Worm (Caenorhabditis elegans) whole organism, late embryonic: Measurements from ENCODE around the gene sod-4.

ENCODE experiments used
- ahr-1 ChIP-seq: sonication (generic microtip); optimal IDR thresholded peaks from 2 replicates; lab custom pipeline; 2016; ENCODE audit warnings: missing genetic modification characterization, missing compliant biosample characterization
- ama-1 ChIP-seq: fragments of 150-350 bp; optimal IDR thresholded peaks from 2 replicates; lab custom pipeline; 2014
- ceh-19 ChIP-seq: fragments of 200-800 bp; sonication (Bioruptor generic); optimal IDR thresholded peaks from 2 replicates; lab custom pipeline; 2018; ENCODE audit warnings: mild to moderate bottlenecking, missing genetic modification characterization, missing compliant biosample characterization
- ceh-2 ChIP-seq: sonication (generic microtip); optimal IDR thresholded peaks from 2 replicates; lab custom pipeline; 2016; ENCODE audit warnings: missing genotype, missing genetic modification characterization, missing compliant biosample characterization
- ceh-24 ChIP-seq: sonication (generic microtip); optimal IDR thresholded peaks from 2 replicates; lab custom pipeline; 2016; ENCODE audit warnings: mild to moderate bottlenecking, missing genetic modification characterization, missing compliant biosample characterization
- ceh-34 ChIP-seq: sonication (generic microtip); optimal IDR thresholded peaks from 2 replicates; lab custom pipeline; 2016; ENCODE audit warnings: mild to moderate bottlenecking, missing genetic modification characterization, missing compliant biosample characterization
- ceh-45 ChIP-seq: fragments of 200-800 bp; sonication (Bioruptor generic); IDR thresholded peaks from 2 replicates; pipeline ENCODE4 v1.3.6; 2022; ENCODE audit warnings: missing genetic modification reagents, missing genetic modification characterization, missing compliant biosample characterization
- ceh-9 ChIP-seq: sonication (generic microtip); optimal IDR thresholded peaks from 2 replicates; lab custom pipeline; 2016; ENCODE audit warnings: mild to moderate bottlenecking, missing genetic modification characterization, inconsistent platforms, missing compliant biosample characterization
- dve-1 ChIP-seq: sonication (generic microtip); optimal IDR thresholded peaks from 2 replicates; lab custom pipeline; 2017; ENCODE audit warnings: antibody characterized with exemption, mild to moderate bottlenecking, missing genetic modification characterization, missing compliant biosample characterization
- elt-4 ChIP-seq: sonication (generic microtip); optimal IDR thresholded peaks from 2 replicates; lab custom pipeline; 2016; ENCODE audit warnings: missing genetic modification characterization, missing compliant biosample characterization
- eyg-1 ChIP-seq: sonication (generic microtip); optimal IDR thresholded peaks from 2 replicates; lab custom pipeline; 2016; ENCODE audit warnings: missing genotype, missing genetic modification characterization, missing compliant biosample characterization
- hlh-30 ChIP-seq: sonication (generic microtip); optimal IDR thresholded peaks from 2 replicates; lab custom pipeline; 2017; ENCODE audit warnings: antibody characterized with exemption, missing genetic modification characterization, missing compliant biosample characterization; ENCODE audit not compliant: insufficient read depth
- hlh-6 ChIP-seq: sonication (generic microtip); optimal IDR thresholded peaks from 2 replicates; lab custom pipeline; 2016; ENCODE audit warnings: missing genotype, missing genetic modification characterization, missing compliant biosample characterization
- madf-2 ChIP-seq: sonication (generic microtip); optimal IDR thresholded peaks from 2 replicates; lab custom pipeline; 2017; ENCODE audit warnings: missing genetic modification characterization, missing compliant biosample characterization
- mec-3 ChIP-seq: sonication (generic microtip); optimal IDR thresholded peaks from 2 replicates; lab custom pipeline; 2016; ENCODE audit warnings: borderline replicate concordance, missing genetic modification characterization, missing compliant biosample characterization
- nfya-1 ChIP-seq: sonication (generic microtip); optimal IDR thresholded peaks from 2 replicates; lab custom pipeline; 2017; ENCODE audit warnings: missing genetic modification characterization, mild to moderate bottlenecking, missing compliant biosample characterization, antibody characterized with exemption, moderate library complexity
- nhr-11 ChIP-seq: fragments of 150-350 bp; optimal IDR thresholded peaks from 2 replicates; lab custom pipeline; 2014; ENCODE audit warnings: missing biosample characterization, missing genetic modification characterization
- nhr-232 ChIP-seq: sonication (generic microtip); optimal IDR thresholded peaks from 2 replicates; lab custom pipeline; 2016; ENCODE audit warnings: missing genetic modification characterization, missing compliant biosample characterization
- pag-3 ChIP-seq: sonication (generic microtip); optimal IDR thresholded peaks from 2 replicates; lab custom pipeline; 2016; ENCODE audit warnings: missing compliant biosample characterization, missing genetic modification characterization, borderline replicate concordance
- pha-2 ChIP-seq: sonication (generic microtip); optimal IDR thresholded peaks from 2 replicates; lab custom pipeline; 2017; ENCODE audit warnings: mild to moderate bottlenecking, missing genetic modification characterization, missing compliant biosample characterization
- pha-4 ChIP-seq: fragments of 150-350 bp; optimal IDR thresholded peaks from 2 replicates; lab custom pipeline; 2018; ENCODE audit warnings: missing biosample characterization, missing genetic modification reagents, missing genetic modification characterization
- pqm-1 ChIP-seq: sonication (generic microtip); optimal IDR thresholded peaks from 2 replicates; lab custom pipeline; 2016; ENCODE audit warnings: missing genetic modification characterization, missing compliant biosample characterization
- pros-1 ChIP-seq: fragments of 150-350 bp; optimal IDR thresholded peaks from 2 replicates; lab custom pipeline; 2014; ENCODE audit warnings: missing biosample characterization, missing genetic modification reagents, missing genetic modification characterization
- ref-2 ChIP-seq: sonication (generic microtip); optimal IDR thresholded peaks from 2 replicates; lab custom pipeline; 2016; ENCODE audit warnings: missing genetic modification characterization, missing compliant biosample characterization
- rnt-1 ChIP-seq: sonication (generic microtip); optimal IDR thresholded peaks from 2 replicates; lab custom pipeline; 2016; ENCODE audit warnings: missing genetic modification characterization, missing compliant biosample characterization
- sdc-2 ChIP-seq: sonication (generic microtip); optimal IDR thresholded peaks from 2 replicates; lab custom pipeline; 2016; ENCODE audit warnings: missing genotype, missing genetic modification characterization, missing compliant biosample characterization
- unc-3 ChIP-seq, 2 experiments: fragments of 200-800 bp in 1 of 2; sonication (Bioruptor generic) in 1 of 2; sonication (generic microtip) in 1 of 2; conservative IDR thresholded peaks in 1 of 2; optimal IDR thresholded peaks in 1 of 2; 2 replicates each; pipeline versions ENCODE4 v1.3.6 to Lab custom; 2016 to 2022; ENCODE audit warnings: missing compliant biosample characterization in 2 of 2, missing genetic modification characterization in 2 of 2, missing genetic modification reagents in 1 of 2
- unc-42 ChIP-seq: sonication (generic microtip); optimal IDR thresholded peaks from 2 replicates; lab custom pipeline; 2016; ENCODE audit warnings: missing genotype, missing genetic modification characterization, missing compliant biosample characterization

Gene sod-4

ce11 chrIII:9513006-9513405 lies 12.8 kb upstream of the sod-4 start:
- no peak for TF ChIP-seq mec-3 (tag; lab: Kevin White, UChicago)
- TF ChIP-seq madf-2 (tag; lab: Kevin White, UChicago): no peak
- no peak for TF ChIP-seq pha-2 (tag; lab: Kevin White, UChicago)

- TF ChIP-seq dve-1 (tag; lab: Kevin White, UChicago): no peak
- no peak for TF ChIP-seq pha-4
- no peak for TF ChIP-seq pqm-1 (tag; lab: Kevin White, UChicago)
- TF ChIP-seq sdc-2 (tag; lab: Kevin White, UChicago): no peak
- no peak for TF ChIP-seq nhr-232 (tag; lab: Kevin White, UChicago)
- no peak for TF ChIP-seq ahr-1 (tag; lab: Kevin White, UChicago)
- no peak for TF ChIP-seq ref-2 (tag; lab: Kevin White, UChicago)
- no peak for TF ChIP-seq ceh-2 (tag; lab: Kevin White, UChicago)
Observed at ce11 chrIII:9511660-9512059, 11.5 kb upstream of the sod-4 start.

- TF ChIP-seq rnt-1 (tag; lab: Kevin White, UChicago) (no peak), madf-2 (tag; lab: Kevin White, UChicago) (no peak), ceh-45 (GFP tag; lab: Robert Waterston, UW) (no peak), mec-3 (tag; lab: Kevin White, UChicago) (no peak), ceh-24 (tag; lab: Kevin White, UChicago) (no peak), unc-3 (GFP tag; conservative IDR thresholded peaks at IDR 0.05; lab: Robert Waterston, UW) (no peak), unc-3 (tag; optimal IDR thresholded peaks at IDR 0.05; lab: Kevin White, UChicago) (no peak), pag-3 (tag; lab: Kevin White, UChicago) (no peak), elt-4 (tag; lab: Kevin White, UChicago) (no peak), pros-1 (tag; lab: Kevin White, UChicago) (no peak)
Observed at ce11 chrIII:9511055-9511520, 10.9 kb upstream of the sod-4 start, which contains the start of gene F55H2.5. Gene F55H2.5 (plus strand): TSS chrIII:9511470.

ce11 chrIII:9509764-9510370 lies 9.7 kb upstream of the sod-4 start:
- peak; percentile 11 for TF ChIP-seq ceh-34 (tag; lab: Kevin White, UChicago)
- no peak for TF ChIP-seq pha-4
- peak; percentile 81 for TF ChIP-seq unc-42

- TF ChIP-seq hlh-30 (tag; lab: Kevin White, UChicago) (peak; percentile 79), eyg-1 (tag; lab: Kevin White, UChicago) (no peak), nfya-1 (tag; lab: Kevin White, UChicago) (peak; percentile 40)
Observed at ce11 chrIII:9507799-9508198, 7.6 kb upstream of the sod-4 start, which contains the start of gene vha-14. Gene vha-14 (plus strand): TSS chrIII:9508100.

ce11 chrIII:9504347-9504746 lies 4.2 kb upstream of the sod-4 start:
- TF ChIP-seq rnt-1 (tag; lab: Kevin White, UChicago) (no peak), nhr-11 (tag; lab: Kevin White, UChicago) (no peak), ama-1 (no peak), ceh-9 (tag; lab: Kevin White, UChicago) (no peak), ceh-19 (GFP tag; lab: Kevin White, UChicago) (no peak), hlh-6 (tag; lab: Kevin White, UChicago) (no peak)
